Fruit fly (Drosophila melanogaster): ENCODE measurements around the gene CG17177.

dm6 chr3L:14743106-14743692, 41.7 kb upstream of the CG17177 start:
- TF ChIP-seq cnc (optimal IDR thresholded peaks at IDR 0.05) (no peak), CG12768 (GFP tag; optimal IDR thresholded peaks at IDR 0.05) (no peak), toe (GFP tag; optimal IDR thresholded peaks at IDR 0.05) (no peak), Hr96 (GFP tag; optimal IDR thresholded peaks at IDR 0.05) (no peak), CG11617 (GFP tag; optimal IDR thresholded peaks at IDR 0.05) (no peak), Mnt (GFP tag; optimal IDR thresholded peaks at IDR 0.05) (no peak)
